Worm (Caenorhabditis elegans): Measurements from ENCODE around the gene mrps-23.

DNA sequence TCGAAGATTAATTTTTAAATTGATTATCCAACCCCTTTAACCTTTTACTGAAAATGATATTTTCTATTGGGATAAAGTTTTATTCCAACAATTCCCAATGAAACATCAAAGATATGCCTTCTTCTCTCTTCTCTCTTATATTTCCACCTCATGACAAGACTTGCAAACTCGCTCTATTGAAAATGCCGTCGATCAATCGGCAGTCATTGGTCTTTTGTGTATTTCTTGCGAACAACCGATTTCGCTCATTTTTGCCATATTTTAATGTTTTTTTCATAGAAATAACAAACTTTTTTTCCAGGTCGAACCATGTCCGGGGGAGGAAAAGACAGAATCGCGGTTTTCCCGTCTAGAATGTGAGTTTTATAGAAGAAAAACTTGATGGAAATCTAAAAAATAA is 15.7 kb downstream of the mrps-23 start, which contains the start of gene vha-14:
- TF ChIP-seq aha-1 (tag; optimal IDR thresholded peaks at IDR 0.05) (no peak), skn-1 (tag; optimal IDR thresholded peaks at IDR 0.05) (peak; percentile 32), nhr-11 (tag; optimal IDR thresholded peaks at IDR 0.05) (no peak), unc-62 (GFP tag; optimal IDR thresholded peaks at IDR 0.05) (no peak), xbp-1 (tag; optimal IDR thresholded peaks at IDR 0.05) (no peak), ama-1 (optimal IDR thresholded peaks at IDR 0.05) (no peak)

Data from whole organism, L1 larva.